Worm (Caenorhabditis elegans) whole organism, late embryonic: ENCODE results near the gene pqn-13.
A peak's percentile ranks its signal among the peaks of the same experiment; 100 is the strongest.

Experiments used
- C08G9.2 ChIP-seq: sonication (generic microtip); optimal IDR thresholded peaks from 2 replicates; lab custom pipeline; 2016; ENCODE audit warnings: mild to moderate bottlenecking, missing genetic modification characterization, moderate library complexity, missing compliant biosample characterization
- C38D4.7 ChIP-seq: fragments of 200-800 bp; sonication (Bioruptor generic); optimal IDR thresholded peaks from 2 replicates; lab custom pipeline; 2018; ENCODE audit warnings: mild to moderate bottlenecking, missing genetic modification characterization, moderate library complexity, missing compliant biosample characterization
- F13H6.1 ChIP-seq: sonication (generic microtip); optimal IDR thresholded peaks from 2 replicates; lab custom pipeline; 2016; ENCODE audit warnings: missing genetic modification characterization, missing compliant biosample characterization
- K02D7.2 ChIP-seq: sonication (generic microtip); optimal IDR thresholded peaks from 2 replicates; lab custom pipeline; 2017; ENCODE audit warnings: mild to moderate bottlenecking, missing genetic modification characterization, missing compliant biosample characterization
- K09A11.1 ChIP-seq: sonication (generic microtip); optimal IDR thresholded peaks from 2 replicates; lab custom pipeline; 2017; ENCODE audit warnings: antibody characterized with exemption, mild to moderate bottlenecking, missing genetic modification characterization, missing compliant biosample characterization; ENCODE audit not compliant: insufficient read depth
- T23F11.4 ChIP-seq: fragments of 200-800 bp; sonication (Bioruptor generic); optimal IDR thresholded peaks from 2 replicates; lab custom pipeline; 2018; ENCODE audit warnings: mild to moderate bottlenecking, missing genetic modification characterization, missing compliant biosample characterization
- Y22D7AL.16 ChIP-seq: sonication (generic microtip); optimal IDR thresholded peaks from 2 replicates; lab custom pipeline; 2016; ENCODE audit warnings: missing genetic modification characterization, missing compliant biosample characterization
- ahr-1 ChIP-seq: sonication (generic microtip); optimal IDR thresholded peaks from 2 replicates; lab custom pipeline; 2016; ENCODE audit warnings: missing genetic modification characterization, missing compliant biosample characterization
- ama-1 ChIP-seq: fragments of 150-350 bp; optimal IDR thresholded peaks from 2 replicates; lab custom pipeline; 2014
- ceh-14 ChIP-seq: sonication (generic microtip); optimal IDR thresholded peaks from 2 replicates; lab custom pipeline; 2016; ENCODE audit warnings: missing genotype, missing genetic modification characterization, missing compliant biosample characterization
- ceh-19 ChIP-seq: fragments of 200-800 bp; sonication (Bioruptor generic); optimal IDR thresholded peaks from 2 replicates; lab custom pipeline; 2018; ENCODE audit warnings: mild to moderate bottlenecking, missing genetic modification characterization, missing compliant biosample characterization
- ceh-22 ChIP-seq: sonication (generic microtip); optimal IDR thresholded peaks from 2 replicates; lab custom pipeline; 2017; ENCODE audit warnings: missing biosample characterization, missing genetic modification characterization
- ceh-24 ChIP-seq: sonication (generic microtip); optimal IDR thresholded peaks from 2 replicates; lab custom pipeline; 2016; ENCODE audit warnings: mild to moderate bottlenecking, missing genetic modification characterization, missing compliant biosample characterization
- ceh-31 ChIP-seq: sonication (generic microtip); optimal IDR thresholded peaks from 2 replicates; lab custom pipeline; 2016; ENCODE audit warnings: missing genetic modification characterization, missing compliant biosample characterization
- ceh-45 ChIP-seq: fragments of 200-800 bp; sonication (Bioruptor generic); IDR thresholded peaks from 2 replicates; pipeline ENCODE4 v1.3.6; 2022; ENCODE audit warnings: missing genetic modification reagents, missing genetic modification characterization, missing compliant biosample characterization
- ceh-6 ChIP-seq: fragments of 200-800 bp; sonication (Bioruptor generic); optimal IDR thresholded peaks from 2 replicates; lab custom pipeline; 2018; ENCODE audit warnings: mild to moderate bottlenecking, missing genetic modification characterization, missing compliant biosample characterization
- ceh-9 ChIP-seq: sonication (generic microtip); optimal IDR thresholded peaks from 2 replicates; lab custom pipeline; 2016; ENCODE audit warnings: mild to moderate bottlenecking, missing genetic modification characterization, inconsistent platforms, missing compliant biosample characterization
- che-1 ChIP-seq: sonication (generic microtip); optimal IDR thresholded peaks from 2 replicates; lab custom pipeline; 2016; ENCODE audit warnings: mild to moderate bottlenecking, missing genetic modification characterization, missing compliant biosample characterization
- dmd-4 ChIP-seq: sonication (generic microtip); optimal IDR thresholded peaks from 2 replicates; lab custom pipeline; 2016; ENCODE audit warnings: borderline replicate concordance, missing genetic modification characterization, missing compliant biosample characterization
- dve-1 ChIP-seq: sonication (generic microtip); optimal IDR thresholded peaks from 2 replicates; lab custom pipeline; 2017; ENCODE audit warnings: antibody characterized with exemption, mild to moderate bottlenecking, missing genetic modification characterization, missing compliant biosample characterization
- eyg-1 ChIP-seq: sonication (generic microtip); optimal IDR thresholded peaks from 2 replicates; lab custom pipeline; 2016; ENCODE audit warnings: missing genotype, missing genetic modification characterization, missing compliant biosample characterization
- fkh-10 ChIP-seq: fragments of 150-350 bp; optimal IDR thresholded peaks from 2 replicates; lab custom pipeline; 2014; ENCODE audit warnings: missing biosample characterization, missing genetic modification reagents, missing genetic modification characterization
- hlh-30 ChIP-seq: sonication (generic microtip); optimal IDR thresholded peaks from 2 replicates; lab custom pipeline; 2017; ENCODE audit warnings: antibody characterized with exemption, missing genetic modification characterization, missing compliant biosample characterization; ENCODE audit not compliant: insufficient read depth
- hlh-8 ChIP-seq: sonication (generic microtip); optimal IDR thresholded peaks from 2 replicates; lab custom pipeline; 2016; ENCODE audit warnings: missing genotype, missing genetic modification characterization, missing compliant biosample characterization
- lim-6 ChIP-seq: sonication (generic microtip); optimal IDR thresholded peaks from 2 replicates; lab custom pipeline; 2016; ENCODE audit warnings: missing genetic modification characterization, missing compliant biosample characterization
- mec-3 ChIP-seq: sonication (generic microtip); optimal IDR thresholded peaks from 2 replicates; lab custom pipeline; 2016; ENCODE audit warnings: borderline replicate concordance, missing genetic modification characterization, missing compliant biosample characterization
- nfya-1 ChIP-seq: sonication (generic microtip); optimal IDR thresholded peaks from 2 replicates; lab custom pipeline; 2017; ENCODE audit warnings: missing genetic modification characterization, mild to moderate bottlenecking, missing compliant biosample characterization, antibody characterized with exemption, moderate library complexity
- nhr-232 ChIP-seq: sonication (generic microtip); optimal IDR thresholded peaks from 2 replicates; lab custom pipeline; 2016; ENCODE audit warnings: missing genetic modification characterization, missing compliant biosample characterization
- npax-4 ChIP-seq: sonication (generic microtip); optimal IDR thresholded peaks from 2 replicates; lab custom pipeline; 2016; ENCODE audit warnings: missing genetic modification characterization, missing compliant biosample characterization
- odd-2 ChIP-seq: sonication (generic microtip); optimal IDR thresholded peaks from 2 replicates; lab custom pipeline; 2017; ENCODE audit warnings: antibody characterized with exemption, mild to moderate bottlenecking, missing genetic modification characterization, missing compliant biosample characterization
- pag-3 ChIP-seq: sonication (generic microtip); optimal IDR thresholded peaks from 2 replicates; lab custom pipeline; 2016; ENCODE audit warnings: missing compliant biosample characterization, missing genetic modification characterization, borderline replicate concordance
- pat-9 ChIP-seq: fragments of 200-800 bp; sonication (Bioruptor generic); optimal IDR thresholded peaks from 2 replicates; lab custom pipeline; 2018; ENCODE audit warnings: mild to moderate bottlenecking, missing genetic modification characterization, moderate library complexity, missing compliant biosample characterization
- pha-2 ChIP-seq: sonication (generic microtip); optimal IDR thresholded peaks from 2 replicates; lab custom pipeline; 2017; ENCODE audit warnings: mild to moderate bottlenecking, missing genetic modification characterization, missing compliant biosample characterization
- pha-4 ChIP-seq: fragments of 150-350 bp; optimal IDR thresholded peaks from 2 replicates; lab custom pipeline; 2018; ENCODE audit warnings: missing biosample characterization, missing genetic modification reagents, missing genetic modification characterization
- pqm-1 ChIP-seq: sonication (generic microtip); optimal IDR thresholded peaks from 2 replicates; lab custom pipeline; 2016; ENCODE audit warnings: missing genetic modification characterization, missing compliant biosample characterization
- ref-2 ChIP-seq: sonication (generic microtip); optimal IDR thresholded peaks from 2 replicates; lab custom pipeline; 2016; ENCODE audit warnings: missing genetic modification characterization, missing compliant biosample characterization
- rnt-1 ChIP-seq: sonication (generic microtip); optimal IDR thresholded peaks from 2 replicates; lab custom pipeline; 2016; ENCODE audit warnings: missing genetic modification characterization, missing compliant biosample characterization
- tbx-2 ChIP-seq: sonication (generic microtip); optimal IDR thresholded peaks from 2 replicates; lab custom pipeline; 2016; ENCODE audit warnings: missing genetic modification characterization, missing compliant biosample characterization
- tbx-7 ChIP-seq: sonication (generic microtip); optimal IDR thresholded peaks from 2 replicates; lab custom pipeline; 2016; ENCODE audit warnings: missing genotype, missing genetic modification characterization, missing compliant biosample characterization
- unc-3 ChIP-seq, 2 experiments: fragments of 200-800 bp in 1 of 2; sonication (Bioruptor generic) in 1 of 2; sonication (generic microtip) in 1 of 2; conservative IDR thresholded peaks in 1 of 2; optimal IDR thresholded peaks in 1 of 2; 2 replicates each; pipeline versions ENCODE4 v1.3.6 to Lab custom; 2016 to 2022; ENCODE audit warnings: missing compliant biosample characterization in 2 of 2, missing genetic modification characterization in 2 of 2, missing genetic modification reagents in 1 of 2
- unc-42 ChIP-seq: sonication (generic microtip); optimal IDR thresholded peaks from 2 replicates; lab custom pipeline; 2016; ENCODE audit warnings: missing genotype, missing genetic modification characterization, missing compliant biosample characterization
- unc-55 ChIP-seq: sonication (generic microtip); optimal IDR thresholded peaks from 2 replicates; lab custom pipeline; 2017; ENCODE audit warnings: missing biosample characterization, missing genetic modification reagents, missing genetic modification characterization
- unc-86 ChIP-seq: sonication (generic microtip); optimal IDR thresholded peaks from 2 replicates; lab custom pipeline; 2016; ENCODE audit warnings: missing genetic modification characterization, missing compliant biosample characterization
- zip-5 ChIP-seq: sonication (generic microtip); optimal IDR thresholded peaks from 2 replicates; lab custom pipeline; 2016; ENCODE audit warnings: missing genetic modification characterization, missing compliant biosample characterization

The pqn-13 gene

DNA sequence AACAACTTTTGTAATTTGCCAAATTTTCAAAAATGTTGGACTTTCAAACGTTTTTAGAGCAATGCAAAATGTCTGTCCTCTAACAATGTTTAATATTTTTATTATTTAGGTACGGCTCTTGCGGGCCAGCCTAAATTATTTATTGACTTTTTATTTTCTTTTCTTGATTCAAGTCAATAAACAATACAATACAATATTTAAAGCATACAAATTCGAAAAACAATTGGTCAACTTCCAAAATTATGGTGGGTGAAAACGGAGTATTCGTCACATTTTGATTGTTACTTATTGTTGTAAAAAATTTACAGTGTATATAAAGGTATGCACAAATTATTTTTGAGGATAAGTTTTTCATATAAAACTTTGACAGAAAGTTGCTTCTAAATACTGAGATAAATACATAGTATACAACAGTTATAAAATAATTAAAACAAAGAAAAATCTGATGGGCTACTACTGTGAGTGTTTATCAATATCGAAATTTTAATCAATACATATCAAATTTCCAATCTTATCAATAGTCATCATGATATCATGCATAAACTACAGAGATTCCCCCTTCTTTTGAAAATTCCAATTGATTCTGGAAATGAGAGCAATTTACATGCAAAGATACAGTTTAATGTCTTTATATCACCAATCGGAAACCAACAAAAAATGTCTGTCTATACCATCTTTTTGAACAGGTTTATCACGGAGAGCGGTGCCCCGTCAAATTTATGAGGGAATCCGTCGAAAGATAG, 15.9 kb upstream of the pqn-13 start, which contains the start of gene F25B4.8:
F25B4.8 (minus strand) TSS at position 51 of the 743 bp plus-strand sequence.
- TF ChIP-seq pag-3 (tag; lab: Kevin White, UChicago) (no peak), tbx-7 (tag; lab: Kevin White, UChicago) (no peak), ceh-19 (no peak), ceh-31 (tag; lab: Kevin White, UChicago) (no peak), T23F11.4 (GFP tag; lab: Kevin White, UChicago) (no peak), ceh-45 (GFP tag; lab: Robert Waterston, UW) (no peak), pha-4 (no peak), pqm-1 (no peak), unc-55 (GFP tag; lab: Kevin White, UChicago) (no peak)

DNA sequence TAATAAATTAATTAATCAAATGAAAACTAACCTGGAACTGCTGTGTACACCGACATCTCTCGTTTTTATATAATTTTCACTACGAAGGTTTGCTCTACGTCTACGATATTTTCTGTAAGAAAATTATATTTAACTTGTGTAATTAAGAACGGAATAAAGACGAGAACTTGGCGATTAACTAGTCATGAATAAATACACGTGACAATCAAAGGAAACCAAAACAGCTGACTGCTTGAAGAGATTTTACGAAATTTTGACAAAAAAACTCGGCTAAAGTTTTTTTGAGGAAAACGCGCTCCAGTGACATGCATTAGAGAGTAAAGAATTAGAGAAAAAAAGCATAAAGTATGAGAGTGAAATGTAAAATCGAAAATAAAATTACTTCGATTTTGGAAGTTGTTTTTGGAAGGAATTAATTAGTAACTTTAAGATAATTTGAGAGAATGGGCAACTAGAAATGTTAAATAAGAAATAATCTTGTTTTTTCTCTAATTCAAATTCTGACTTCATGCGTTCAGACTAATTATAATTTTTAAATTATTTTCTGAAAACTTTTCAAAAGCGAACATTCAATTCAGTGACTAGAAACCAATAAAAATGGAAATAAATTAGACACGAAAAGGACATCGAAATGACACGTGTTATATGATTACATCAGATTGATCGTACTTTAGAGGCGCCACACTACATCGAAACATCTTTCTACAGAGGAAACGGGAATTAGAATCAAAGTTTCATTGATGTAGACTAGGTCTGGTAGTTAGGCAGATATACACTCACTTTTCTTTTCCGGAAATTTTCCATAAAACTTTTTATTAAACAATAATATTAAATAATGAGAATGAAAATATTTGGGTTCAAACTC, 11.4 kb upstream of the pqn-13 start, which contains the start of gene F25B4.7:
F25B4.7 (minus strand) TSS at position 112 of the 865 bp plus-strand sequence.
- TF ChIP-seq unc-42 (tag; lab: Kevin White, UChicago) (peak; percentile 11), K02D7.2 (tag; lab: Kevin White, UChicago) (no peak), pag-3 (tag; lab: Kevin White, UChicago) (no peak)

DNA sequence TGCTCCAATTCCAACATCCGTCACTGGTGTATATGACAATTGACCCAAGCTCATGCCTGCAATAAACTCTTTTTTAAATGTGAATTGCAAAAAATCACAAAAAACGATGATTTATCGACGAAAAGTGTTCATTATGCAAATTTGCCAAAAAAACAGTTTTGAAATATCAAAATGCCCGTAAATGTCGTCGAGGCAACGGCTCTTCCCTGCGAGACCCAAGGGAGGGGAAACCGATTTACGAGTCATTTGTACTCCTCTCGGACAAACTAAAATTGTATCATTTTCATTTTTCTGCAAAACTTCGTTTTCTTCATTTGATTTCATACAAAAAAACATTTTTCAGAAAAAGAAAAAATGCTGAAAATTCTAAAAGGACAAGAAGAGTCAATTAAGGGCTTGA, 8.6 kb upstream of the pqn-13 start, which contains the start of the genes hmgs-1 and F25B4.4:
hmgs-1 (minus strand) TSS at position 56 of the 400 bp plus-strand sequence.
F25B4.4 (plus strand) TSS at position 340 of the 400 bp plus-strand sequence.
- peak; percentile 41 for TF ChIP-seq unc-86 (tag; lab: Kevin White, UChicago)
- no peak for TF ChIP-seq lim-6 (tag; lab: Kevin White, UChicago)
- peak; percentile 9 for TF ChIP-seq dmd-4 (tag; lab: Kevin White, UChicago)
- TF ChIP-seq tbx-2 (tag; lab: Kevin White, UChicago): peak; percentile 69
- TF ChIP-seq ceh-24 (tag; lab: Kevin White, UChicago): no peak
- peak; percentile 77 for TF ChIP-seq ceh-31 (tag; lab: Kevin White, UChicago)
- TF ChIP-seq npax-4 (tag; lab: Kevin White, UChicago): no peak
- no peak for TF ChIP-seq C08G9.2 (tag; lab: Kevin White, UChicago)
- no peak for TF ChIP-seq zip-5 (tag; lab: Kevin White, UChicago)
- no peak for TF ChIP-seq odd-2 (tag; lab: Kevin White, UChicago)
- TF ChIP-seq hlh-8: no peak
- TF ChIP-seq ref-2 (tag; lab: Kevin White, UChicago): peak; percentile 56
- peak; percentile 69 for TF ChIP-seq rnt-1 (tag; lab: Kevin White, UChicago)
- no peak for TF ChIP-seq ceh-19
- TF ChIP-seq ceh-14 (tag; lab: Kevin White, UChicago): peak; percentile 15
- no peak for TF ChIP-seq mec-3 (tag; lab: Kevin White, UChicago)
- TF ChIP-seq eyg-1 (tag; lab: Kevin White, UChicago): no peak
- peak; percentile 83 for TF ChIP-seq unc-42 (tag; lab: Kevin White, UChicago)
- TF ChIP-seq ceh-22 (tag; lab: Kevin White, UChicago): no peak
- no peak for TF ChIP-seq ahr-1
- no peak for TF ChIP-seq pat-9 (tag; lab: Kevin White, UChicago)
- no peak for TF ChIP-seq che-1 (tag; lab: Kevin White, UChicago)
- TF ChIP-seq Y22D7AL.16 (tag; lab: Kevin White, UChicago): no peak
- TF ChIP-seq pha-2 (tag; lab: Kevin White, UChicago): no peak
- peak; percentile 81 for TF ChIP-seq nfya-1 (tag; lab: Kevin White, UChicago)
- TF ChIP-seq ceh-45 (GFP tag; lab: Robert Waterston, UW): no peak
- TF ChIP-seq K09A11.1: peak; percentile 9
- peak; percentile 13 for TF ChIP-seq hlh-30 (tag; lab: Kevin White, UChicago)
- TF ChIP-seq tbx-7 (tag; lab: Kevin White, UChicago): no peak
- TF ChIP-seq C38D4.7 (GFP tag; lab: Kevin White, UChicago): no peak
- TF ChIP-seq unc-3 (GFP tag; conservative IDR thresholded peaks at IDR 0.05; lab: Robert Waterston, UW): no peak
- TF ChIP-seq unc-3 (tag; optimal IDR thresholded peaks at IDR 0.05; lab: Kevin White, UChicago): no peak
- TF ChIP-seq ceh-9 (tag; lab: Kevin White, UChicago): no peak
- no peak for TF ChIP-seq F13H6.1 (tag; lab: Kevin White, UChicago)
- peak; percentile 59 for TF ChIP-seq dve-1
- TF ChIP-seq ama-1 (lab: Kevin White, UChicago): no peak
- no peak for TF ChIP-seq fkh-10
- no peak for TF ChIP-seq nhr-232 (tag; lab: Kevin White, UChicago)
- TF ChIP-seq ceh-6 (GFP tag; lab: Kevin White, UChicago): no peak
